Fruit fly (Drosophila melanogaster): ENCODE data around the gene CG13088.

Gene CG13088

dm6 chr2L:8477049-8477448 lies 11.7 kb upstream of the CG13088 start, which contains the start of gene CheA29a:
CheA29a (plus strand) TSS chr2L:8477349.
- no peak for TF ChIP-seq psq (optimal IDR thresholded peaks at IDR 0.05)
- TF ChIP-seq h (optimal IDR thresholded peaks at IDR 0.05) = no peak
- TF ChIP-seq insv (optimal IDR thresholded peaks at IDR 0.05) = no peak
- no peak for TF ChIP-seq Sin3A (optimal IDR thresholded peaks at IDR 0.05)
- TF ChIP-seq ttk (optimal IDR thresholded peaks at IDR 0.05) = no peak
- TF ChIP-seq Myc (optimal IDR thresholded peaks at IDR 0.05) = no peak

DNA sequence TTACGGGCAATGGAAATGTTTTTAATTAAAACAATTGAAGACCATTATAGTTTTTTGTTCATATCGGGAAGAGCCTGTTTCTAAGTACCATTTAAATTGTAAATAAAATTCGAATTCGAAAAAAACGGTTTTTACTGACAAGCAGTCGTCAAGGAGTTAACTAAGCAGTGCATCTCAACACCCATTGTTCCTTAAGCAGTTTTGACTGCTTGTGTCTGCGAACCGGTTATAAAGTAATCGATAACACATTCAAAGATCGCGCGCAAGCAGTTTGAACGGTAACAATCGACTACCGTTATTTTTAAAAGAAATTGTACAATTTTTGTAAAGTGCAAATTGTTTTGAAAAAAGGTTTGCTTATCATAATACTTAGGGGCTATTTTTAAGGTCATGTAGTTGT lies 10.8 kb upstream of the CG13088 start:
- TF ChIP-seq ttk (optimal IDR thresholded peaks at IDR 0.05) (no peak), psq (optimal IDR thresholded peaks at IDR 0.05) (no peak), Myc (optimal IDR thresholded peaks at IDR 0.05) (no peak), Sin3A (optimal IDR thresholded peaks at IDR 0.05) (no peak), h (optimal IDR thresholded peaks at IDR 0.05) (no peak), insv (optimal IDR thresholded peaks at IDR 0.05) (no peak)

DNA sequence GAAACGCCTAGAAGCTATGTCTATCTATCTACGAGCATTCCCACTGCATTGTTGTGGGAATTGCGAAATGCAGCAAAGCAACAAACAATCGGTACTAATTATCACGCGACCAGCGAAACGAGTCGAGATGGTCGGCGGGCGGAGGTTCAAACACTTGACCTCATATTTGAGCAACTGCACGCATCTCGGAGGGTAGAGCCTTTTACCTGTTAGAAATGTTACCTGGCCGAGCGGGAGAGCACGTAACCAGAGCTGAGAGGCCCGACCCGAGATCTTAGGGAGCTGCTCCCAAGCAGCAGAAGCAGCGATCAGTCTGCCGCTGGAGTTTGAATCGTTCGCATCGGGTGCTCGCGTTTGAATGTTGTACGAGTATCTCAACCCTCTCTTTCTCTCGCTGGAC lies 10.4 kb upstream of the CG13088 start:
- TF ChIP-seq psq (optimal IDR thresholded peaks at IDR 0.05) (no peak), insv (optimal IDR thresholded peaks at IDR 0.05) (no peak), Myc (optimal IDR thresholded peaks at IDR 0.05) (no peak), ttk (optimal IDR thresholded peaks at IDR 0.05) (no peak), Sin3A (optimal IDR thresholded peaks at IDR 0.05) (no peak), h (optimal IDR thresholded peaks at IDR 0.05) (no peak)

DNA sequence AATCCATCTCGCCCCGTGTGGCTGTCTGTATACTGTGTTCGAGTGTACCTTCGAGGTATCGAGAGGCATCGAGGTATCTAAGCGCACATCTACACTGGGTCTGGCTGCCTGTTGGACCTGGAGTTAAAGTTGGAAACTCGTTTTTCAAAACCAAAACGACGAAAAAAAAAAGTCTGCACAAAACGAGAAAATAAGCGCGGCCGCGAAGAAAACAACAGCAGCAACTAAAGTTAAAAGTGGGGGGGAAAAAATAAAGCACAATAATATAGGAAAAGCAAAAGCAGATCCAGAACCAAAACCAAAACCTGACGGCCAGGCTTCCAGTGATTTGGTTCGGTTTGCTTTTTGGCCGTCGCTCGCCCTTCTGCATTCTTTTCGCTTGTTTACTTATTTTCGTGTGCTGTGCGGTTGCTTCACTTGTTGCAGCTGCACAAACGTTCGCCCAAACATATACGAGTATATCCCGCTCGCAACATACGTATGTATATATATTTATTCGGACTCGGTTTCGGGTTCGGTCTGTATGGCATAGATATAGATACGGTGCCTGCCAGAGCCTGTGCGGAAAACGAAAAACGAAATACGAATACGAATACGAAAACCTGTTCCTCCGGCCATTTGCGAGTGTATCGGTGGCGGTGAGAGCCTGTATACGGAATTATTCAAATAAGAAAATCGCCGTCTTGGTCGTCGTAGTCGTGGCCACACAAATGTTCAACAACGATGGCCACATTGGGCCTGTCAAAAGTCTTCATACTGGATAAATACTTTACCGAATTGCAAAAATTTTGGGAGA lies 9.7 kb upstream of the CG13088 start:
- no peak for TF ChIP-seq ttk (optimal IDR thresholded peaks at IDR 0.05)
- TF ChIP-seq psq (optimal IDR thresholded peaks at IDR 0.05) = no peak

DNA sequence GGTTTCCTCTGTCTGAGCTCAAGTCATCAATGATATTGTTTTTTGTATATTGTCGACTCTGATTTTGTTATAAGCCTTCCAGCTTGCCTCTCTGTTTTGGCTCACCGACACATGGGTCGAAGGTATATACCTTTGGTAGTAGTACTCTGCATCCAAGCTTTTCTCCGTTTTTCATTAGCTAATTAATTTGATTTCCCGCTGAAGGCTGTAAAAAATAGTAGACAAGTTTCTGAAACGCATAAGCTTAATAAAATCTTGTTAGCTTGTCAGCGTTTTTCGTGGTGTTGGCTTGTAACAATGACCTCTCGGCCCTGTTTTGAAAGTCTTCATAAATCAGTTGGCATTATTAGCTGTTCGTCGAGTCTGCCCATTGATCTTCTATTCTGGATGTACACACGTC lies 8.0 kb upstream of the CG13088 start:
- no peak for TF ChIP-seq psq (optimal IDR thresholded peaks at IDR 0.05)

dm6 chr2L:8481623-8482424 lies 7.0 kb upstream of the CG13088 start, which contains the start of gene CG43796:
CG43796 (plus strand) TSS chr2L:8482374.
- no peak for TF ChIP-seq insv (optimal IDR thresholded peaks at IDR 0.05)
- no peak for TF ChIP-seq ttk (optimal IDR thresholded peaks at IDR 0.05)
- no peak for TF ChIP-seq h (optimal IDR thresholded peaks at IDR 0.05)
- TF ChIP-seq psq (optimal IDR thresholded peaks at IDR 0.05) = no peak
- TF ChIP-seq Sin3A (optimal IDR thresholded peaks at IDR 0.05) = no peak

- TF ChIP-seq h (optimal IDR thresholded peaks at IDR 0.05) = no peak
- TF ChIP-seq Myc (optimal IDR thresholded peaks at IDR 0.05) = no peak
- TF ChIP-seq insv (optimal IDR thresholded peaks at IDR 0.05) = no peak
- no peak for TF ChIP-seq psq (optimal IDR thresholded peaks at IDR 0.05)
- no peak for TF ChIP-seq ttk (optimal IDR thresholded peaks at IDR 0.05)
- TF ChIP-seq Sin3A (optimal IDR thresholded peaks at IDR 0.05) = no peak
Observed at dm6 chr2L:8485562-8485961, 3.2 kb upstream of the CG13088 start.

DNA sequence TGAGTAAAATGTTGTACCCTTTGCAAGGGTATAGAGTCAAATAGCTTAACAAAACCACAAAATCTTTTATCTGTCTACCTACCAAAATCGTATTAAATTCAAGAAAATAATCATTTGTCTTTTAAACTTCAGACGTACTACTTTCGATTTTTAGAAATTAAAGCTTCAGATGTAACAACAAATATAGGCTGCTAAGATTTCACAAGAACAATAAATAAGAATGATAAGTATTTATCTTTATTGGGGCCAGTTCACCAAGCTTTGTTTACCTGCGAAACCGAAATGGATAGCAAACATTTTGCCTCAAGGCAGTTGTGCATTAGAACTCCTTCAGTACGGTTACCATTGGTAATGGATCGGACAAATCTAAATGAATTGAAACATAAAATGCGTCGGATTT lies 1.7 kb downstream of the CG13088 start, which contains the start of gene CG43400:
Gene CG43400 (plus strand): TSS at position 301 of the 400 bp plus-strand sequence.
- TF ChIP-seq Myc (optimal IDR thresholded peaks at IDR 0.05) = no peak
- TF ChIP-seq ttk (optimal IDR thresholded peaks at IDR 0.05) = no peak
- TF ChIP-seq psq (optimal IDR thresholded peaks at IDR 0.05) = no peak
- TF ChIP-seq insv (optimal IDR thresholded peaks at IDR 0.05) = no peak
- no peak for TF ChIP-seq Sin3A (optimal IDR thresholded peaks at IDR 0.05)
- no peak for TF ChIP-seq h (optimal IDR thresholded peaks at IDR 0.05)

DNA sequence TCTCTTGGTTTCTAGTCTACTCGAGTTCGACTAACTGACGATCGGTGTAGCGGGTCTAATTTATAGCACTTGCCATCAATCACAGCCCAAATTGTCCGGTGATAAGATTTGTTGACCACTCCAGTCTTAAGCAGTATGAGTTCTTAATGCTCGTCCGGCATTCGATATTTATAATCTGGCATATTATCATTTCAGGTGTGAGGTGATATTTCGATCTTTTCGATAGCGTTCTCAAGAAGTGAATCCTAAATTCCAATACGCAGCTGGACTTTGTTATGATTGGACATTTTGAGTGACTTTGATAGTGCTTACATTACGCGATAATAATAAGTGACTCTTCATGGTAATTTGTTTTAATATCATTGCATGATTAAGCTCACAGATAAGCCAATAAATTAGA lies 7.5 kb downstream of the CG13088 start, which contains the start of gene Bace:
Gene Bace (minus strand): TSS at position 39 of the 400 bp plus-strand sequence.
- TF ChIP-seq h (optimal IDR thresholded peaks at IDR 0.05) (no peak), Myc (optimal IDR thresholded peaks at IDR 0.05) (no peak), psq (optimal IDR thresholded peaks at IDR 0.05) (no peak), Sin3A (optimal IDR thresholded peaks at IDR 0.05) (no peak), ttk (optimal IDR thresholded peaks at IDR 0.05) (no peak), insv (optimal IDR thresholded peaks at IDR 0.05) (no peak)

dm6 chr2L:8506729-8507128 lies 17.9 kb downstream of the CG13088 start, which contains the start of gene Dh31:
Dh31 (minus strand) TSS chr2L:8506845.
- TF ChIP-seq h (optimal IDR thresholded peaks at IDR 0.05) = no peak
- no peak for TF ChIP-seq ttk (optimal IDR thresholded peaks at IDR 0.05)
- no peak for TF ChIP-seq Sin3A (optimal IDR thresholded peaks at IDR 0.05)
- no peak for TF ChIP-seq psq (optimal IDR thresholded peaks at IDR 0.05)
- no peak for TF ChIP-seq insv (optimal IDR thresholded peaks at IDR 0.05)
- no peak for TF ChIP-seq Myc (optimal IDR thresholded peaks at IDR 0.05)

dm6 chr2L:8511723-8512122 lies 22.9 kb downstream of the CG13088 start, which contains the start of gene CG13096:
CG13096 (minus strand) TSS chr2L:8511866.
- no peak for TF ChIP-seq psq (optimal IDR thresholded peaks at IDR 0.05)
- TF ChIP-seq ttk (optimal IDR thresholded peaks at IDR 0.05) = no peak
- TF ChIP-seq insv (optimal IDR thresholded peaks at IDR 0.05) = no peak

dm6 chr2L:8514748-8515147 lies 26.0 kb downstream of the CG13088 start, which contains the start of the genes CG13097 and PIG-U:
CG13097 (minus strand) TSS chr2L:8514868.
PIG-U (plus strand) TSS chr2L:8515096.
- no peak for TF ChIP-seq psq (optimal IDR thresholded peaks at IDR 0.05)
- no peak for TF ChIP-seq Myc (optimal IDR thresholded peaks at IDR 0.05)
- no peak for TF ChIP-seq Sin3A (optimal IDR thresholded peaks at IDR 0.05)

Data from Kc167 (cell line).